Fruit fly (Drosophila melanogaster) whole organism: ENCODE results near the gene CG7091.

Experiments used
- CG8478 ChIP-seq: fragments of >200 bp; optimal IDR thresholded peaks from 2 replicates; lab custom pipeline; 2018; ENCODE audit warnings: inconsistent platforms
- Dll ChIP-seq: fragments of >200 bp; optimal IDR thresholded peaks from 2 replicates; lab custom pipeline; 2017
- EcR ChIP-seq, 2 experiments: fragments of >200 bp; optimal IDR thresholded peaks; 2 replicates each; lab custom pipeline; 2017; ENCODE audit warnings: missing biosample characterization in 2 of 2, missing genetic modification characterization in 2 of 2, missing genetic modification reagents in 2 of 2
- pan ChIP-seq: fragments of >200 bp; optimal IDR thresholded peaks from 2 replicates; lab custom pipeline; 2017
- psq ChIP-seq: fragments of >200 bp; optimal IDR thresholded peaks from 2 replicates; lab custom pipeline; 2017
- usp ChIP-seq: fragments of >200 bp; optimal IDR thresholded peaks from 2 replicates; lab custom pipeline; 2017; ENCODE audit warnings: missing biosample characterization, missing genetic modification characterization, mixed read lengths

Gene CG7091

dm6 chr3R:12997550-12998233, 19.9 kb downstream of the CG7091 start, which contains the start of the genes CG17327, CG44194 and CG7518:
Gene CG17327 (minus strand): TSS chr3R:12997726.
Gene CG44194 (minus strand): TSS chr3R:12997726.
Gene CG7518 (plus strand): TSS chr3R:12998089.
- TF ChIP-seq EcR (GFP tag; optimal IDR thresholded peaks at IDR 0.05; lab: Kevin White, UChicago), result no peak
- no peak for TF ChIP-seq usp (GFP tag; lab: Kevin White, UChicago)
- TF ChIP-seq pan (lab: Kevin White, UChicago), result no peak
- no peak for TF ChIP-seq Dll (lab: Kevin White, UChicago)
- no peak for TF ChIP-seq psq (lab: Kevin White, UChicago)
- TF ChIP-seq CG8478 (lab: Kevin White, UChicago), result no peak

DNA sequence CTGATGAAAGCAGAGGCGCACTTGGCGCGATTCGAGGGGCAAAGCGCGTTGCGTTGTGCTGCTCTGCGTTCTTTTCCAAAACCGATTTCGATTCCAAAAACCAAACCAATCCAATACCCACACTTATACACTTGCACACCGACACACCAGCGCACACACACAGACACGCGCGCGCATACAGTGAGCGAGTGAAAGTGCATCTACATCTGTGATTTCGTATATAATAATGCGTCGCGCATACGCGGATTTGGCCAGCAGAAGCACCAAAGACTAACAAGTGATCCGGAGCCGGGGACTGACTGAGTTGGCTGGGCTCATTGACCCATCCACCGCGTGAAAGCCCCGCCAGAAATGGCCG, 20.4 kb downstream of the CG7091 start:
- no peak for TF ChIP-seq pan (lab: Kevin White, UChicago)
- no peak for TF ChIP-seq psq (lab: Kevin White, UChicago)

dm6 chr3R:13009595-13009994, 31.8 kb downstream of the CG7091 start, which contains the start of gene CG11656:
Gene CG11656 (plus strand): TSS chr3R:13009895.
- TF ChIP-seq CG8478 (lab: Kevin White, UChicago) (no peak), Dll (lab: Kevin White, UChicago) (no peak), pan (lab: Kevin White, UChicago) (no peak), psq (lab: Kevin White, UChicago) (no peak), EcR (GFP tag; optimal IDR thresholded peaks at IDR 0.05; lab: Kevin White, UChicago) (no peak), usp (GFP tag; lab: Kevin White, UChicago) (no peak)

- TF ChIP-seq EcR (GFP tag; optimal IDR thresholded peaks at IDR 0.05; lab: Kevin White, UChicago) (peak in 1 of 2 experiments; percentile 71), psq (lab: Kevin White, UChicago) (no peak), CG8478 (lab: Kevin White, UChicago) (no peak), pan (lab: Kevin White, UChicago) (no peak), usp (GFP tag; lab: Kevin White, UChicago) (no peak), Dll (lab: Kevin White, UChicago) (peak; percentile 51)
Observed at dm6 chr3R:13010905-13011620, 33.3 kb downstream of the CG7091 start, which contains the start of gene CG8031. Gene CG8031 (minus strand): TSS chr3R:13011310.

DNA sequence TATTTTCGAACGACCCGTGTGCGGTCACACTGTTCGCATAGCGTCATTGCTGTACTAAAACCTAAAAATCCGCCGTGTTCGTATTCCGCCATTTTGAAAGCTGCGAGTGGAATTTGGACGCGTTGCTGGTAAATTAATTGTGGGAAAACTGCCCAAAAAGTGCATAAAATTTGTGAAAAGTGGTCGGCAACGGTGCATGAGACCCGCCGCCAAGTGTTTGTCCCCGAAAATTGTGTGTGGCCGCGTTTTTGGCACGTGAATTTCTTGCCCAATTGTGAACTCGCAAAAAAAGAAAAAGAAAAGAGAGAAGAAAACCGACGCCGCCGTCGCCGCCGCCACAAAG, 33.8 kb downstream of the CG7091 start, which contains the start of gene CtBP:
TSS of gene CtBP (plus strand) at position 29 of the 343 bp plus-strand sequence.
- TF ChIP-seq psq (lab: Kevin White, UChicago), result no peak

DNA sequence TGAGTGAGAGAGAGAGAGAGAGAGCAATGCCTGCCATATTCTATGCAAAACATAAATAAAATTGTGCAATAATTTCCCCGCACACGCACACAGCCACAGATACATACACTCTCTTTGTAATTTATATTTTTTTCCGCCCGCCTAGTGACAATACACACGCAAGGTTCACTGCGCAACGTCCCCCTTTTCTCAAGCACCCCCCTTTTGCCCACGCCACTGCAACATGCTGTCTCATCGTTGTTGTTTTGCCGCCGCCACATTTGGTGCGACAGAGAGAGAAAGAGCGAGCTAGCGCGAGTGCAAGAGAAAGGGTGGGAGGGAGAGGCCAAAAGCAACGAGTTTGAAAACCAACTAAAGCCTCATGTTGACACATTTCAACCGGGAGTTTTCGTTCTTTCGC, 34.6 kb downstream of the CG7091 start:
- TF ChIP-seq Dll (lab: Kevin White, UChicago) (peak; percentile 29), usp (GFP tag; lab: Kevin White, UChicago) (no peak), psq (lab: Kevin White, UChicago) (no peak), EcR (GFP tag; optimal IDR thresholded peaks at IDR 0.05; lab: Kevin White, UChicago) (peak in 1 of 2 experiments; percentile 3), pan (lab: Kevin White, UChicago) (no peak), CG8478 (lab: Kevin White, UChicago) (peak; percentile 85)

- no peak for TF ChIP-seq usp (GFP tag; lab: Kevin White, UChicago)
- no peak for TF ChIP-seq EcR (GFP tag; optimal IDR thresholded peaks at IDR 0.05; lab: Kevin White, UChicago)
- TF ChIP-seq CG8478 (lab: Kevin White, UChicago), result no peak
- TF ChIP-seq Dll (lab: Kevin White, UChicago), result no peak
- no peak for TF ChIP-seq pan (lab: Kevin White, UChicago)
- no peak for TF ChIP-seq psq (lab: Kevin White, UChicago)
Observed at dm6 chr3R:13012990-13013389, 35.2 kb downstream of the CG7091 start.

- TF ChIP-seq Dll (lab: Kevin White, UChicago) (no peak), pan (lab: Kevin White, UChicago) (no peak), usp (GFP tag; lab: Kevin White, UChicago) (no peak), CG8478 (lab: Kevin White, UChicago) (no peak), EcR (GFP tag; optimal IDR thresholded peaks at IDR 0.05; lab: Kevin White, UChicago) (no peak)
Observed at dm6 chr3R:13014168-13014881, 36.5 kb downstream of the CG7091 start.

dm6 chr3R:13015402-13015801, 37.6 kb downstream of the CG7091 start:
- no peak for TF ChIP-seq CG8478 (lab: Kevin White, UChicago)

- TF ChIP-seq usp (GFP tag; lab: Kevin White, UChicago), result no peak
- no peak for TF ChIP-seq CG8478 (lab: Kevin White, UChicago)
- no peak for TF ChIP-seq psq (lab: Kevin White, UChicago)
- no peak for TF ChIP-seq pan (lab: Kevin White, UChicago)
Observed at dm6 chr3R:13015811-13016766, 38.3 kb downstream of the CG7091 start.
